Fruit fly (Drosophila melanogaster): ENCODE results near the gene pll.

Gene pll

dm6 chr3R:27246264-27246663 lies 6.7 kb downstream of the pll start (continued):
- TF ChIP-seq Fer3 (tag; optimal IDR thresholded peaks at IDR 0.05) (peak; percentile 82), usp (GFP tag; optimal IDR thresholded peaks at IDR 0.05) (no peak), scrt (GFP tag; optimal IDR thresholded peaks at IDR 0.05) (peak; percentile 64), chinmo (GFP tag; IDR thresholded peaks at IDR 0.05; ENCODE audit: partially characterized antibody) (no peak), Ptx1 (GFP tag; IDR thresholded peaks at IDR 0.05) (peak; percentile 69), CG34422 (GFP tag; IDR thresholded peaks at IDR 0.05) (0 out of 3 replicates have a peak, but pooled peaks have one; percentile 28), Meics (GFP tag; optimal IDR thresholded peaks at IDR 0.05) (peak; percentile 75), CG6175 (GFP tag; IDR thresholded peaks at IDR 0.05) (no peak), slbo (GFP tag; IDR thresholded peaks at IDR 0.05) (peak; percentile 67), bsh (GFP tag; optimal IDR thresholded peaks at IDR 0.05) (peak; percentile 25 to 87), CG10321 (GFP tag; IDR thresholded peaks at IDR 0.05) (no peak), Sox102F (GFP tag; optimal IDR thresholded peaks at IDR 0.05) (peak; percentile 88), Chrac-16 (GFP tag; optimal IDR thresholded peaks at IDR 0.05) (peak; percentile 69), CG13624 (GFP tag; optimal IDR thresholded peaks at IDR 0.05) (no peak), CG1529 (GFP tag; optimal IDR thresholded peaks at IDR 0.05) (peak; percentile 60), run (tag; optimal IDR thresholded peaks at IDR 0.05) (peak; percentile 89), CG8765 (GFP tag; IDR thresholded peaks at IDR 0.05) (no peak), CG2120 (GFP tag; optimal IDR thresholded peaks at IDR 0.05) (peak; percentile 31), E2f2 (GFP tag; IDR thresholded peaks at IDR 0.05) (peak; percentile 41; the same call in 1 of the 2 replicates), CG6854 (GFP tag; optimal IDR thresholded peaks at IDR 0.05) (peak; percentile 57), CG32767 (GFP tag; IDR thresholded peaks at IDR 0.05) (peak; percentile 57; the same call in 1 of the 2 replicates), tgo (GFP tag; IDR thresholded peaks at IDR 0.05) (peak; percentile 65; the same call in 2 of the 3 replicates), Six4 (GFP tag; optimal IDR thresholded peaks at IDR 0.05) (peak; percentile 53), CG30403 (GFP tag; optimal IDR thresholded peaks at IDR 0.05) (peak; percentile 77), CG33557 (GFP tag; optimal IDR thresholded peaks at IDR 0.05) (peak; percentile 89), CG3407 (GFP tag; optimal IDR thresholded peaks at IDR 0.05) (peak; percentile 44), tll (GFP tag; optimal IDR thresholded peaks at IDR 0.05) (no peak), bcd (GFP tag; optimal IDR thresholded peaks at IDR 0.05) (peak; percentile 67), NfI (GFP tag; optimal IDR thresholded peaks at IDR 0.05) (peak; percentile 52), Med (GFP tag) (no peak), CG12219 (GFP tag; optimal IDR thresholded peaks at IDR 0.05) (peak; percentile 61), ap (GFP tag; IDR thresholded peaks at IDR 0.05) (0 out of 2 replicates have a peak, but pooled peaks have one; percentile 49), CG11504 (tag; optimal IDR thresholded peaks at IDR 0.05) (peak; percentile 94), CG4424 (GFP tag; optimal IDR thresholded peaks at IDR 0.05) (peak; percentile 42), CG9817 (tag; optimal IDR thresholded peaks at IDR 0.05) (peak; percentile 48), rib (GFP tag; IDR thresholded peaks at IDR 0.05) (no peak), chm (GFP tag; IDR thresholded peaks at IDR 0.05) (no peak), fd96Cb (tag; optimal IDR thresholded peaks at IDR 0.05) (peak; percentile 78), ssp (GFP tag; IDR thresholded peaks at IDR 0.05) (no peak), bowl (GFP tag; IDR thresholded peaks at IDR 0.05) (0 out of 2 replicates have a peak, but pooled peaks have one; percentile 6), CG4707 (GFP tag; optimal IDR thresholded peaks at IDR 0.05) (peak; percentile 1), Rfx (GFP tag; IDR thresholded peaks at IDR 0.05) (peak; percentile 49; the same call in 1 of the 2 replicates), Lhr (GFP tag; optimal IDR thresholded peaks at IDR 0.05) (peak; percentile 42), HmgD (GFP tag; optimal IDR thresholded peaks at IDR 0.05) (no peak), unpg (GFP tag; optimal IDR thresholded peaks at IDR 0.05) (peak; percentile 88), CG6765 (GFP tag; optimal IDR thresholded peaks at IDR 0.05) (peak; percentile 55), CG14014 (GFP tag; IDR thresholded peaks at IDR 0.05) (no peak), prd (optimal IDR thresholded peaks at IDR 0.05) (no peak), prd (GFP tag; IDR thresholded peaks at IDR 0.05) (peak; percentile 5; the same call in 1 of the 3 replicates), hkb (optimal IDR thresholded peaks at IDR 0.05) (no peak), hkb (GFP tag; IDR thresholded peaks at IDR 0.05) (0 out of 2 replicates have a peak, but pooled peaks have one; percentile 61)

Data from whole organism, embryonic.